Worm (Caenorhabditis elegans): Measurements from ENCODE around the gene sod-5.

sod-5 gene

ce11 chrII:4424807-4425206 is 7.4 kb downstream of the sod-5 start, which contains the start of the genes dcaf-13 and toe-1:
Gene dcaf-13, minus strand, starts transcription at chrII:4424902.
Gene toe-1, plus strand, starts transcription at chrII:4425167.
- TF ChIP-seq unc-62 (GFP tag; optimal IDR thresholded peaks at IDR 0.05), result no peak

ce11 chrII:4428121-4428520 is 10.7 kb downstream of the sod-5 start:
- no peak for TF ChIP-seq unc-62 (GFP tag; optimal IDR thresholded peaks at IDR 0.05)

ce11 chrII:4433146-4433545 is 15.7 kb downstream of the sod-5 start, which contains the start of gene nhr-109:
Gene nhr-109, plus strand, starts transcription at chrII:4433367.
- TF ChIP-seq unc-62 (GFP tag; optimal IDR thresholded peaks at IDR 0.05), result no peak

ce11 chrII:4434278-4434677 is 16.8 kb downstream of the sod-5 start:
- no peak for TF ChIP-seq unc-62 (GFP tag; optimal IDR thresholded peaks at IDR 0.05)

- no peak for TF ChIP-seq unc-62 (GFP tag; optimal IDR thresholded peaks at IDR 0.05)
Measured at ce11 chrII:4435134-4435533, 17.7 kb downstream of the sod-5 start, which contains the start of gene nhr-273. Gene nhr-273, plus strand, starts transcription at chrII:4435300.

ce11 chrII:4438601-4439000 is 21.2 kb downstream of the sod-5 start, which contains the start of gene nhr-16:
Gene nhr-16, plus strand, starts transcription at chrII:4438805.
- TF ChIP-seq unc-62 (GFP tag; optimal IDR thresholded peaks at IDR 0.05), result no peak

- no peak for TF ChIP-seq unc-62 (GFP tag; optimal IDR thresholded peaks at IDR 0.05)
Measured at ce11 chrII:4441278-4441677, 23.8 kb downstream of the sod-5 start.

- TF ChIP-seq unc-62 (GFP tag; optimal IDR thresholded peaks at IDR 0.05), result no peak
Measured at ce11 chrII:4444811-4445210, 27.4 kb downstream of the sod-5 start.

- TF ChIP-seq unc-62 (GFP tag; optimal IDR thresholded peaks at IDR 0.05), result no peak
Measured at ce11 chrII:4453051-4453450, 35.6 kb downstream of the sod-5 start, which contains the start of gene twk-2. Gene twk-2, minus strand, starts transcription at chrII:4453151.

- no peak for TF ChIP-seq unc-62 (GFP tag; optimal IDR thresholded peaks at IDR 0.05)
Measured at ce11 chrII:4453453-4453852, 36.0 kb downstream of the sod-5 start.

ce11 chrII:4454823-4455222 is 37.4 kb downstream of the sod-5 start:
- TF ChIP-seq unc-62 (GFP tag; optimal IDR thresholded peaks at IDR 0.05), result no peak

- TF ChIP-seq unc-62 (GFP tag; optimal IDR thresholded peaks at IDR 0.05), result no peak
Measured at ce11 chrII:4456024-4456423, 38.6 kb downstream of the sod-5 start.

ce11 chrII:4460297-4460696 is 42.9 kb downstream of the sod-5 start:
- no peak for TF ChIP-seq unc-62 (GFP tag; optimal IDR thresholded peaks at IDR 0.05)

- no peak for TF ChIP-seq unc-62 (GFP tag; optimal IDR thresholded peaks at IDR 0.05)
Measured at ce11 chrII:4460851-4461250, 43.4 kb downstream of the sod-5 start, which contains the start of the genes T12C9.7 and vps-18. Gene T12C9.7, minus strand, starts transcription at chrII:4460951. Gene vps-18, plus strand, starts transcription at chrII:4461130.

ce11 chrII:4462842-4463241 is 45.4 kb downstream of the sod-5 start:
- no peak for TF ChIP-seq unc-62 (GFP tag; optimal IDR thresholded peaks at IDR 0.05)

ce11 chrII:4467869-4468268 is 50.4 kb downstream of the sod-5 start, which contains the start of gene W06B4.2:
Gene W06B4.2, plus strand, starts transcription at chrII:4468169.
- no peak for TF ChIP-seq unc-62 (GFP tag; optimal IDR thresholded peaks at IDR 0.05)
